Fruit fly (Drosophila melanogaster) S2 (cell line): ENCODE measurements around the gene ph-d.

Source experiments
- CG8478 ChIP-seq: fragments of >200 bp; optimal IDR thresholded peaks from 2 replicates; lab custom pipeline; 2018
- CTCF ChIP-seq, 2 experiments: fragments of >200 bp; optimal IDR thresholded peaks; 2 replicates each; lab custom pipeline; 2018

DNA sequence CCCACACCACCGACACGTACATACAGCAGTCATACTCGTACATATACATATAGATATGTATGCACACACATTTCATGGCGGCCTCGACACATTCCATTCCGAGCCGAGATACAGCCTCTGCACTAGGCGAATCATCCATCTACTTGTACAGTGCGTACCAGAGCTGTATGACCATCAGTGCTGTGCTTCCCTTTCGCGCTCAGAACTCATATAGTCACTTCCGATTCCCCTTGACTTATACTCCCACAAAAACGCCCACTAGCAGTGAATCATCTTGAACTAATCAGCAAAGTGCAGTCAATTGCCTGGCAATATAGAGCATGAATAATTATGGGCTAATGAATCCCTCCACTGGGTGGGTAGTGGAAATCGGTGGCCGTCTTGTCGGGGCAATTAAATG is 33.3 kb downstream of the ph-d start:
- no peak for TF ChIP-seq CG8478 (lab: Kevin White, UChicago)
- no peak for TF ChIP-seq CTCF (optimal IDR thresholded peaks at IDR 0.05; lab: Kevin White, UChicago)
